Fruit fly (Drosophila melanogaster): ENCODE data around the gene CG17270.

dm6 chr3R:20816008-20816407 is 2.7 kb downstream of the CG17270 start, which contains the start of gene Fancd2:
- TF ChIP-seq Clk (GFP tag; optimal IDR thresholded peaks at IDR 0.05) (no peak), kay (GFP tag; ENCODE audit: borderline replicate concordance) (no peak), CG12768 (GFP tag; optimal IDR thresholded peaks at IDR 0.05) (no peak)
